Worm (Caenorhabditis elegans): ENCODE data around the gene aakg-4.

- no peak for TF ChIP-seq ama-1 (optimal IDR thresholded peaks at IDR 0.05)
- no peak for TF ChIP-seq snpc-4 (tag; optimal IDR thresholded peaks at IDR 0.05)
- TF ChIP-seq elt-2 (tag; optimal IDR thresholded peaks at IDR 0.05) = no peak
- no peak for TF ChIP-seq R02D3.7 (tag; optimal IDR thresholded peaks at IDR 0.05)
- no peak for TF ChIP-seq fos-1 (tag; optimal IDR thresholded peaks at IDR 0.05)
- no peak for TF ChIP-seq unc-62 (GFP tag; optimal IDR thresholded peaks at IDR 0.05)
- no peak for TF ChIP-seq aly-2 (tag; optimal IDR thresholded peaks at IDR 0.05)
- no peak for TF ChIP-seq ceh-82 (tag; optimal IDR thresholded peaks at IDR 0.05)
- TF ChIP-seq pha-4 (tag; optimal IDR thresholded peaks at IDR 0.05) = no peak
- no peak for TF ChIP-seq elt-3 (tag; optimal IDR thresholded peaks at IDR 0.05)
- TF ChIP-seq daf-12 (tag; optimal IDR thresholded peaks at IDR 0.05) = no peak
- TF ChIP-seq nhr-237 (tag; optimal IDR thresholded peaks at IDR 0.05) = no peak
These were observed 25.0 kb upstream of the aakg-4 start for ce11 chrX:2344104-2344503.
